Fruit fly (Drosophila melanogaster): Measurements from ENCODE around the gene DCX-EMAP.

The DCX-EMAP gene

DNA sequence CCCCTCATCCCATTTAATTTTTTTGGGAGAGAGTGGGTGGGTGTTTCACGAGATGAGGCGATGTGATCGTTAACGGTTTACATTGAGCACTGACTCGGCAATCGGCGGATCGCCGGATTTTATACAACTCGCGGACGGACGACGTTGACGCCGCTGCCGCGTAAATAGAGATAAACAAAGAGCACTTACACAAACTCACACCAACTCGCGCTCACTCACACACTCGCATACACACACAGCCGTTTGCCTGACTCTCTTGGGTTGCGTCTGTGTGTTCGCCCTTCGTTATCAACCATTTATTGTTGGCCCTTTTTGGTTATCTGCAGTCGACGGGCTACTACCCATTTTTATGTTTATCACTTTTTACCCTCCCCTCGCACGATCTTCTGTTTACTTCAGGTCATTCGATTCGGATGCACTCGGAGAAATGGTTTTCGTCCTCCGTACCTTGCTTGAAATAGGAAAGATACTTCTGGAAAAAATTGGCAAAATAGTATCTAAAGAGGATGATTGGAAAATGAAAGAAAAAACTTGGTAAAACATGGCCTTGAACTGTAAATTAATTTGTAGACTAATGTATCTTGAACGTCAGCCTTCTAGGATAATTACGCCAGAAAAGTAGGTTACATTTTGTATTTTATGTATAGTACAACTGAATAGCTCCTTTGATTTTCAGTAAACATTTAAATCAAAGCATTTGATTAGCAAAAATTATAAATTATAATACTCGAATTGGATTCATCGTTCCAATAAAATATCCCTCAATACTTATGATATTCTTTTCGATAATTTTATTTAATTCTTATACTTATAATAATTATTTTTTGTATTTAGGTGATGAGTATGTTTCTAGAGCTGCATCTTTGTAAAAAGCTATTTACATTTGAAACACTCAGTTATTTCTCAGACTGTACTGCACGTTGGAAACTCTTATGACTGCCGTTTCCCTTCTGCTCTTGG is 74.2 kb downstream of the DCX-EMAP start (continued):
- TF ChIP-seq Doc2 (GFP tag; IDR thresholded peaks at IDR 0.05) (no peak), CG11085 (GFP tag; IDR thresholded peaks at IDR 0.05) (no peak), CG10979 (tag; optimal IDR thresholded peaks at IDR 0.05) (peak; percentile 77), seq (GFP tag; IDR thresholded peaks at IDR 0.05) (no peak), Stat92E (GFP tag; optimal IDR thresholded peaks at IDR 0.05) (peak in 1 of 3 experiments; percentile 7), CG31224 (GFP tag; IDR thresholded peaks at IDR 0.05) (no peak), CG7357 (GFP tag; IDR thresholded peaks at IDR 0.05) (no peak), CG18476 (GFP tag; optimal IDR thresholded peaks at IDR 0.05) (peak; percentile 24), inv (GFP tag; IDR thresholded peaks at IDR 0.05; ENCODE audit: partially characterized antibody) (no peak), BtbVII (GFP tag; optimal IDR thresholded peaks at IDR 0.05) (no peak), Sry-δ (GFP tag; optimal IDR thresholded peaks at IDR 0.05) (no peak), dmrt99B (tag; optimal IDR thresholded peaks at IDR 0.05) (peak; percentile 46), CG12299 (tag; optimal IDR thresholded peaks at IDR 0.05) (no peak), HHEX (GFP tag; optimal IDR thresholded peaks at IDR 0.05) (no peak), oc (tag; optimal IDR thresholded peaks at IDR 0.05) (peak; percentile 54), Lhr (GFP tag; optimal IDR thresholded peaks at IDR 0.05) (no peak), CG1529 (GFP tag; optimal IDR thresholded peaks at IDR 0.05) (peak; percentile 11), fd96Cb (tag; optimal IDR thresholded peaks at IDR 0.05) (peak; percentile 42), cg (GFP tag; optimal IDR thresholded peaks at IDR 0.05) (peak; percentile 91), CG10462 (GFP tag; optimal IDR thresholded peaks at IDR 0.05) (peak; percentile 27), CG2120 (GFP tag; optimal IDR thresholded peaks at IDR 0.05) (no peak), wdn (GFP tag; IDR thresholded peaks at IDR 0.05) (0 out of 2 replicates have a peak, but pooled peaks have one; percentile 15), CG30403 (GFP tag; optimal IDR thresholded peaks at IDR 0.05) (peak; percentile 60), Myb (GFP tag; optimal IDR thresholded peaks at IDR 0.05) (no peak), CG11504 (tag; optimal IDR thresholded peaks at IDR 0.05) (peak; percentile 64), jigr1 (GFP tag; IDR thresholded peaks at IDR 0.05) (no peak), CG4404 (GFP tag; IDR thresholded peaks at IDR 0.05) (0 out of 2 replicates have a peak, but pooled peaks have one; percentile 29), ewg (GFP tag; optimal IDR thresholded peaks at IDR 0.05) (peak; percentile 24), CG32767 (GFP tag; IDR thresholded peaks at IDR 0.05) (no peak), nerfin-2 (GFP tag; IDR thresholded peaks at IDR 0.05; ENCODE audit: partially characterized antibody) (0 out of 2 replicates have a peak, but pooled peaks have one; percentile 18), dmrt11E (tag; optimal IDR thresholded peaks at IDR 0.05) (peak; percentile 78), wor (GFP tag; IDR thresholded peaks at IDR 0.05) (no peak), Oaz (GFP tag; IDR thresholded peaks at IDR 0.05) (no peak), pan (optimal IDR thresholded peaks at IDR 0.05) (no peak), pan (GFP tag; optimal IDR thresholded peaks at IDR 0.05 in 1 of 2, IDR thresholded peaks at IDR 0.05 in 1 of 2) (no peak), Scr (GFP tag; IDR thresholded peaks at IDR 0.05; ENCODE audit: partially characterized antibody) (no peak), sc (optimal IDR thresholded peaks at IDR 0.05) (no peak), sc (GFP tag; optimal IDR thresholded peaks at IDR 0.05) (no peak), sr (GFP tag; IDR thresholded peaks at IDR 0.05) (no peak; the same call in 2 of the 3 replicates), CG14965 (GFP tag; optimal IDR thresholded peaks at IDR 0.05; ENCODE audit: borderline replicate concordance) (no peak), Jarid2 (GFP tag; optimal IDR thresholded peaks at IDR 0.05) (peak; percentile 93), unc-4 (GFP tag; IDR thresholded peaks at IDR 0.05; ENCODE audit: partially characterized antibody) (no peak), CG18764 (GFP tag; optimal IDR thresholded peaks at IDR 0.05) (no peak), E2f1 (GFP tag; IDR thresholded peaks at IDR 0.05) (no peak), CG2889 (GFP tag; IDR thresholded peaks at IDR 0.05) (no peak), Dbx (GFP tag; IDR thresholded peaks at IDR 0.05) (no peak), org-1 (GFP tag; optimal IDR thresholded peaks at IDR 0.05) (peak; percentile 11), prd (optimal IDR thresholded peaks at IDR 0.05) (no peak), prd (GFP tag; IDR thresholded peaks at IDR 0.05) (peak; percentile 66)
